Worm (Caenorhabditis elegans) whole organism, young adult: ENCODE data around the gene F58G6.3.

Experiments
- B0261.1 ChIP-seq: sonication (generic microtip); optimal IDR thresholded peaks from 2 replicates; lab custom pipeline; 2016; ENCODE audit warnings: mild to moderate bottlenecking, missing genetic modification characterization, moderate library complexity, missing compliant biosample characterization
- C06A6.2 ChIP-seq: fragments of 200-800 bp; sonication (Bioruptor generic); conservative IDR thresholded peaks from 2 replicates; pipeline ENCODE4 v1.3.6; 2022; ENCODE audit warnings: missing genetic modification characterization, missing compliant biosample characterization
- D2030.7 ChIP-seq: fragments of 200-800 bp; sonication (Bioruptor generic); IDR thresholded peaks from 2 replicates; pipeline ENCODE4 v1.3.6; 2022; ENCODE audit warnings: missing genetic modification reagents, missing genetic modification characterization, missing compliant biosample characterization
- F23B12.7 ChIP-seq: sonication (generic microtip); optimal IDR thresholded peaks from 2 replicates; lab custom pipeline; 2017; ENCODE audit warnings: missing genetic modification characterization, mild to moderate bottlenecking, missing compliant biosample characterization, antibody characterized with exemption, moderate library complexity; ENCODE audit not compliant: insufficient read depth
- F39B2.1 ChIP-seq: fragments of 200-800 bp; sonication (Bioruptor generic); IDR thresholded peaks from 2 replicates; pipeline ENCODE4 v1.3.6; 2022; ENCODE audit warnings: missing genetic modification reagents, missing genetic modification characterization, missing compliant biosample characterization
- F49E8.2 ChIP-seq: sonication (generic microtip); optimal IDR thresholded peaks from 3 replicates; lab custom pipeline; 2017; ENCODE audit warnings: missing genetic modification characterization, mild to moderate bottlenecking, missing compliant biosample characterization, antibody characterized with exemption, moderate library complexity; ENCODE audit not compliant: insufficient read depth
- F52B5.7 ChIP-seq: sonication (generic microtip); optimal IDR thresholded peaks from 2 replicates; lab custom pipeline; 2016; ENCODE audit warnings: mild to moderate bottlenecking, missing genetic modification characterization, missing compliant biosample characterization
- F57A8.1 ChIP-seq: fragments of 200-800 bp; sonication (Bioruptor generic); optimal IDR thresholded peaks from 2 replicates; lab custom pipeline; 2018; ENCODE audit warnings: mild to moderate bottlenecking, missing genetic modification characterization, moderate library complexity, missing compliant biosample characterization
- F57C9.4 ChIP-seq: sonication (generic microtip); optimal IDR thresholded peaks from 2 replicates; lab custom pipeline; 2017; ENCODE audit warnings: mild to moderate bottlenecking, missing genetic modification characterization, missing compliant biosample characterization
- T07F8.4 ChIP-seq: sonication (generic microtip); optimal IDR thresholded peaks from 2 replicates; lab custom pipeline; 2016; ENCODE audit warnings: mild to moderate bottlenecking, missing genetic modification characterization, moderate library complexity, missing compliant biosample characterization
- Y79H2A.3 ChIP-seq: fragments of 200-800 bp; sonication (Bioruptor generic); conservative IDR thresholded peaks from 2 replicates; pipeline ENCODE4 v1.3.6; 2022; ENCODE audit warnings: missing genetic modification reagents, missing genetic modification characterization, missing compliant biosample characterization
- aptf-3 ChIP-seq: fragments of 200-800 bp; sonication (Bioruptor generic); IDR thresholded peaks from 2 replicates; pipeline ENCODE4 v1.3.6; 2022; ENCODE audit warnings: missing genetic modification characterization, missing compliant biosample characterization
- attf-5 ChIP-seq: fragments of 200-800 bp; sonication (Bioruptor generic); optimal IDR thresholded peaks from 2 replicates; lab custom pipeline; 2018; ENCODE audit warnings: mild to moderate bottlenecking, missing genetic modification characterization, missing compliant biosample characterization
- ceh-91 ChIP-seq: fragments of 200-800 bp; sonication (Bioruptor generic); IDR thresholded peaks from 2 replicates; pipeline ENCODE4 v1.3.6; 2022; ENCODE audit warnings: missing genetic modification reagents, missing genetic modification characterization, missing compliant biosample characterization
- efl-1 ChIP-seq: fragments of 150-350 bp; optimal IDR thresholded peaks from 2 replicates; lab custom pipeline; 2014; ENCODE audit warnings: missing biosample characterization, missing genetic modification reagents, missing genetic modification characterization
- egl-18 ChIP-seq: fragments of 200-800 bp; sonication (Bioruptor generic); IDR thresholded peaks from 2 replicates; pipeline ENCODE4 v1.3.6; 2022; ENCODE audit warnings: missing genetic modification reagents, missing genetic modification characterization, missing compliant biosample characterization
- gei-17 ChIP-seq: fragments of 200-800 bp; sonication (Bioruptor generic); optimal IDR thresholded peaks from 2 replicates; lab custom pipeline; 2018; ENCODE audit warnings: mild to moderate bottlenecking, missing genetic modification characterization, missing compliant biosample characterization
- hmg-1.2 ChIP-seq: fragments of 200-800 bp; sonication (Bioruptor generic); IDR thresholded peaks from 2 replicates; pipeline ENCODE4 v1.3.6; 2022; ENCODE audit warnings: missing genetic modification reagents, missing genetic modification characterization, missing compliant biosample characterization
- let-526 ChIP-seq: fragments of 200-800 bp; sonication (Bioruptor generic); IDR thresholded peaks from 2 replicates; pipeline ENCODE4 v1.3.6; 2022; ENCODE audit warnings: missing genetic modification reagents, missing genetic modification characterization, missing compliant biosample characterization
- let-607 ChIP-seq, 2 experiments: fragments of 200-800 bp in 1 of 2; sonication (Bioruptor generic) in 1 of 2; sonication (generic microtip) in 1 of 2; optimal IDR thresholded peaks; 2 replicates each; lab custom pipeline; 2016 to 2018; ENCODE audit warnings: mild to moderate bottlenecking in 2 of 2, missing compliant biosample characterization in 2 of 2, missing genetic modification characterization in 2 of 2, moderate library complexity in 2 of 2, missing genotype in 1 of 2
- lin-26 ChIP-seq: fragments of 200-800 bp; sonication (Bioruptor generic); IDR thresholded peaks from 2 replicates; pipeline ENCODE4 v1.3.6; 2022; ENCODE audit warnings: missing genetic modification reagents, missing genetic modification characterization, missing compliant biosample characterization
- lin-35 ChIP-seq, 3 experiments: fragments of 150-350 bp in 2 of 3; sonication (generic microtip) in 1 of 3; optimal IDR thresholded peaks; 2 replicates each; lab custom pipeline; 2014 to 2018; ENCODE audit warnings: missing biosample characterization in 3 of 3, missing genetic modification characterization in 3 of 3, missing genetic modification reagents in 3 of 3
- lin-54 ChIP-seq: fragments of 200-800 bp; sonication (Bioruptor generic); optimal IDR thresholded peaks from 2 replicates; lab custom pipeline; 2018; ENCODE audit warnings: mild to moderate bottlenecking, missing genetic modification characterization, missing compliant biosample characterization
- madf-6 ChIP-seq: fragments of 200-800 bp; sonication (Bioruptor generic); IDR thresholded peaks from 2 replicates; pipeline ENCODE4 v1.3.6; 2022; ENCODE audit warnings: missing genetic modification reagents, missing genetic modification characterization, missing compliant biosample characterization
- madf-8 ChIP-seq: fragments of 200-800 bp; sonication (Bioruptor generic); conservative IDR thresholded peaks from 2 replicates; pipeline ENCODE4 v1.3.6; 2022; ENCODE audit warnings: missing genetic modification reagents, missing genetic modification characterization, missing compliant biosample characterization
- nfyb-1 ChIP-seq: fragments of 200-800 bp; sonication (Bioruptor generic); IDR thresholded peaks from 2 replicates; pipeline ENCODE4 v1.3.6; 2022; ENCODE audit warnings: missing genetic modification reagents, missing genetic modification characterization, missing compliant biosample characterization
- nhr-90 ChIP-seq: sonication (generic microtip); optimal IDR thresholded peaks from 2 replicates; lab custom pipeline; 2016; ENCODE audit warnings: missing genotype, mild to moderate bottlenecking, missing genetic modification characterization, missing compliant biosample characterization
- snpc-1.1 ChIP-seq: sonication (generic microtip); optimal IDR thresholded peaks from 2 replicates; lab custom pipeline; 2017; ENCODE audit warnings: missing genetic modification characterization, mild to moderate bottlenecking, missing compliant biosample characterization, antibody characterized with exemption, moderate library complexity, missing genotype, missing genetic modification reagents; ENCODE audit not compliant: insufficient read depth
- snpc-1.3 ChIP-seq: sonication (generic microtip); optimal IDR thresholded peaks from 2 replicates; lab custom pipeline; 2017; ENCODE audit warnings: missing genetic modification characterization, mild to moderate bottlenecking, missing compliant biosample characterization, antibody characterized with exemption, moderate library complexity, missing genotype, missing genetic modification reagents; ENCODE audit not compliant: insufficient read depth
- tbx-9 ChIP-seq: sonication (generic microtip); optimal IDR thresholded peaks from 2 replicates; lab custom pipeline; 2016; ENCODE audit warnings: borderline replicate concordance, missing genetic modification characterization, inconsistent platforms, missing compliant biosample characterization
- unc-130 ChIP-seq: sonication (generic microtip); optimal IDR thresholded peaks from 2 replicates; lab custom pipeline; 2016; ENCODE audit warnings: missing genetic modification reagents, missing genetic modification characterization, missing compliant biosample characterization
- unc-62 ChIP-seq: fragments of 150-350 bp; optimal IDR thresholded peaks from 2 replicates; lab custom pipeline; 2014; ENCODE audit warnings: missing biosample characterization, missing genetic modification reagents, missing genetic modification characterization
- ztf-22 ChIP-seq: fragments of 200-800 bp; sonication (Bioruptor generic); optimal IDR thresholded peaks from 2 replicates; lab custom pipeline; 2018; ENCODE audit warnings: mild to moderate bottlenecking, missing genetic modification characterization, moderate library complexity, missing compliant biosample characterization
- ztf-3 ChIP-seq: fragments of 200-800 bp; sonication (Bioruptor generic); optimal IDR thresholded peaks from 2 replicates; lab custom pipeline; 2018; ENCODE audit warnings: mild to moderate bottlenecking, missing genetic modification characterization, missing compliant biosample characterization

F58G6.3 gene

DNA sequence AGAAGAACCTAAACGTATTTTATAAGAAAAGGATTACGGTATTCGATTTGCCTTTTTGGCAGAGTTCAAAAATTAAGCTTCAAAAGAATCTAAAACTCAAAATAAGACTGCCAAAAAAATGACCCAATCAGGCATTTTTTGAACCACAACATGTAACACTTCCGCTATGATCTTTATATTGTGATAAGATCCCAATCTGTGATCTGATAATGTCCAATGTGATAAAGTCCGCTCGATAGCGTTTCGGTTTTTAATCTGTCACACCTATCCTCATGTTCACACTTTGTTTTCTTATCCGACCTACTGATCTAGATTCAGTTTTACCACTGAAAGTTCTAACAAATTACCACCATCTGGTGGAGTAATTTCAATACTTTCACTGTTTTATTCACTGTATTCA is 39.3 kb upstream of the F58G6.3 start:
- TF ChIP-seq F23B12.7 (tag; lab: Kevin White, UChicago): no peak
- no peak for TF ChIP-seq attf-5 (GFP tag; lab: Kevin White, UChicago)
- TF ChIP-seq C06A6.2 (GFP tag; lab: Robert Waterston, UW): no peak
- no peak for TF ChIP-seq madf-6
- no peak for TF ChIP-seq nhr-90
- no peak for TF ChIP-seq madf-8 (GFP tag; lab: Robert Waterston, UW)
- no peak for TF ChIP-seq let-526
- TF ChIP-seq T07F8.4 (tag; lab: Kevin White, UChicago): no peak
- TF ChIP-seq D2030.7: no peak
- no peak for TF ChIP-seq F39B2.1 (GFP tag; lab: Robert Waterston, UW)
- no peak for TF ChIP-seq ztf-3 (GFP tag; lab: Kevin White, UChicago)

DNA sequence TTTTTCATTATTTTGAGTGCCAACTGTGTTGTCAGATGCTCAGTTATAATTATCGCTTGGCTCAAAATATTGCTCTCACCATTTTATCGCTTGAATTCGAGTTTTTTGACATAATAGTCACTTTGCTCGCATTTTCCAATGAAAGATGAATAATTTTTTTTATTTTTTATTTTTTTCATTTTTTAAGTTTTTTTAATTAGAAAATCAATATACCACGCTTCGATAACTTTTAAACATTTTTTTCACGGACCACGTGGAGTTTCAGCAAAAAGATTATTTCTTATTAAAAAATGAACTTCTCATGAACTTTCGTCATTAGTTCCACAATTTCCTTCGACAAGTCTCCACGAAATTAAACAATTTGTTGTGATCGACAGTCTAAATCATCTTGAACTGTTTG is 38.6 kb upstream of the F58G6.3 start, which contains the start of gene elt-1:
Gene elt-1 (plus strand): TSS at position 301 of the 400 bp plus-strand sequence.
- TF ChIP-seq egl-18 (GFP tag; lab: Robert Waterston, UW) (no peak), B0261.1 (tag; lab: Kevin White, UChicago) (no peak), let-607 (tag; optimal IDR thresholded peaks at IDR 0.05; lab: Kevin White, UChicago) (no peak), snpc-1.3 (tag; lab: Kevin White, UChicago) (no peak), unc-130 (no peak), F52B5.7 (tag; lab: Kevin White, UChicago) (no peak), snpc-1.1 (tag; lab: Kevin White, UChicago) (no peak), F49E8.2 (tag; lab: Kevin White, UChicago) (no peak), lin-35 (GFP tag; optimal IDR thresholded peaks at IDR 0.05; lab: Kevin White, UChicago) (no peak), F57C9.4 (tag; lab: Kevin White, UChicago) (no peak), F57A8.1 (GFP tag; lab: Kevin White, UChicago) (no peak), lin-54 (GFP tag; lab: Kevin White, UChicago) (no peak)

DNA sequence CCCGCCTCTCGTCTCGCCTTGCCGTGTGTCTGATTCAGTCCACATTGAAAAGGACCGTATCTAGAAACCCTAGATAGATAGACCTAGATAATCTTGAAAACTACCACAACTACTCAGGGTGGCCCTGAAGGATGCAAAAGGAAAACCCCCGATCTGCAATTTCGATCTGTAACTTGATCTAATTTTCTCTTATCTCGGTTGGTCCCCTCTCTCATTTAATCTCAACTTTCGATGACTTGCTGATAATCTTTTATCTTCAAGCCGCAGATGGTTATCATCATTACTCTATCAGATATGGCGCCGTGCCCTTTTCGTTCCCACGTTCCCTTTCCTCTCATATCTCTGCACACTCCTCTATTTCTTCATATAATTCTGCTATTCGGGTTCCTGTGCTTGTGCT is 37.8 kb upstream of the F58G6.3 start:
- TF ChIP-seq lin-54 (GFP tag; lab: Kevin White, UChicago): no peak
- TF ChIP-seq nfyb-1: 0 out of 2 replicates have a peak, but pooled peaks have one; percentile 3

DNA sequence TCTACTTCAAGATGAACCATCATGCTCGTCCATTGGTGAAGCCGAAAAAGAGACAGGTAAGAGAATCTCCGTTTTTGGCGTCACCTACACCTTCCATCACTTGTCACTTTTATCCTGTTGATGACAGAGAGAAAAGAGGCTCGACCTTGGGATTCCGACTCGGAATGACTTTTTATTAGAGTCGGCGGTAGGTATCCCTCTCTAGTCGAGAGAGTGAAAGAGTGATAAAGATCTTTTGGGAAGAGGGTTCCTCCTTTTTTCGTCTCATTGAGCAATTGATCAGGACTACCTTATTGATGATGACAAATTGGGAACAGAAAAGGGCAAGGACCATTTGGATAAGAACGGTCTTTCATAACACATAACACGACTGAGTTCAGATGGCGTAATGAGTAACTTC is 36.0 kb upstream of the F58G6.3 start:
- TF ChIP-seq gei-17 (GFP tag; lab: Kevin White, UChicago) (no peak), unc-62 (GFP tag; lab: Kevin White, UChicago) (peak; percentile 53)

DNA sequence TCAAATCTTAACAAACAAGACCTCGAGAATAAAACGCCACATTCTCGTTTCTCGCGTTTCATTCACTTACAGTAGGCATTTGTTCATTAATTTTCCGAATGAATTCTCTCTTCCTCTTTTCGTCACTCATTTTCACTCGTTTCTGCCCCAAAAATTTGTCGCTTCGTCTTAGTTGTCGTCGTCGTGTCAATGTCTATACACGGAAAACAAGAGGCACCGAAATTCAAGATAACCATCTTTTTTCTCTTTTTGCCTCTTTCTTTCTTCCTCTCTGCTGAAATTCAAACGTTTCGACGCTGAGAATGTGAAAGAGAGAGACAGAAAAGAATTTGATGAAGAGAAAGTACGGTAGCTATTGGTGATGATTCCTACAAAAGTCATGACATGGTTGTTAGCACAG is 35.3 kb upstream of the F58G6.3 start:
- no peak for TF ChIP-seq lin-26 (GFP tag; lab: Robert Waterston, UW)
- TF ChIP-seq hmg-1.2: no peak
- no peak for TF ChIP-seq efl-1 (GFP tag; lab: Kevin White, UChicago)
- TF ChIP-seq tbx-9 (tag; lab: Kevin White, UChicago): no peak
- TF ChIP-seq Y79H2A.3 (GFP tag; lab: Robert Waterston, UW): no peak
- TF ChIP-seq let-607 (tag; optimal IDR thresholded peaks at IDR 0.05; lab: Kevin White, UChicago): no peak
- no peak for TF ChIP-seq aptf-3 (GFP tag; lab: Robert Waterston, UW)
- TF ChIP-seq ceh-91: no peak
- no peak for TF ChIP-seq ztf-22 (GFP tag; lab: Kevin White, UChicago)
